Comparison of ENCODE assay signal across 1 fruit fly cellular context in the genomic region with DNA sequence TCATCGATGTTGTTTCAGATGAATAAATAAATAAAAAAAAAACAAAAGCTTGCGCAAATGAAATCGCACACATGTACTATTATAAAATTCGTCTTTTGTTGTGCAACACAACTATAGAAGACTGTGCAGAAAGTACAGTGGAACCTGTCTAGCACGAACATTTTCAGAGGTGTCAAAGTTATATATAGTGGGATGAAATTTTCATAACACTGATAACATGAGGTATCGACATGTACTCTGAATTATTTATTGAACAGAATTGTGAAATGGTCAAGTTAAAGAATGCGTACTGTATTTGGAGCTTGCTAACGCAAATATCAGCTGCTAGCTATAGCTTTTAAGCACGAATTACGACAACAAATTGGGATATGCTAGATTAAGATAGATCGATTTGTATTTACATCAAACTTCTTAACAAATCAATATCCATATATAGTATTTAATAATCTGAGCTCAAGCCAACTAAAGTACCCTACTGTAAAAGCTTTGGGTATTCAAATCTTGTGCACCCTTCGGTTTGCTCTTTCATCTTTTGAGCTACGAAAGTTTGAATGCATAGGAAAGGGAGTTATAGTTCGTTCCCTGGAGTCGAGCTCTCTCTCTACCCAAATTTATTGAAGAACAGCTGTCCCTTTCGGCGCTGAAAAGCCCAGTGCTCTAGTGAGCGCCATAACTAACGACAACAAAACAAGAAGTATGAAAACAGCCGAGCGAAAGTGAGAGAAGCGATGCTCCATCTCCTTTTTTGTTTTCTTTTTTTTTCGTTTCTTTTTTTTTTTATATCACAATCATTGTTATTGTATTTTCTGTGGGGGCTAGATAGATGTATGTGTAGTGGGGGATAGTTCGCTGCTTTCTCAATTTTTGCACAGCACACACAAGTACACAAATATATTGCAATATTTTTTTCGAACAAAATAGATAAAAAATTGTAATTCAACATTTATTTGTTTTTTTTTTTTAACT.
TF ChIP-seq lines count a peak whose summit lies in the region.

No protein-coding gene starts in this region.

TF ChIP-seq in whole organism, embryonic, 481 proteins besides CTCF, POLR2A, EP300 and RAD21 (continued from another document and continues in another):
- peak; percentile 72 for TF ChIP-seq CG18262 (tag; optimal IDR thresholded peaks at IDR 0.05; lab: Kevin White, UChicago)
- TF ChIP-seq CG9609 (GFP tag; optimal IDR thresholded peaks at IDR 0.05; lab: Kevin White, UChicago) = peak; percentile 86
- peak; percentile 76 for TF ChIP-seq CG30431 (GFP tag; optimal IDR thresholded peaks at IDR 0.05; lab: Kevin White, UChicago)
- TF ChIP-seq az2 (GFP tag; optimal IDR thresholded peaks at IDR 0.05; lab: Kevin White, UChicago) = peak; percentile 92
- TF ChIP-seq CG7786 (GFP tag; optimal IDR thresholded peaks at IDR 0.05; lab: Kevin White, UChicago) = peak; percentile 88
- peak; percentile 72 for TF ChIP-seq Mes4 (GFP tag; optimal IDR thresholded peaks at IDR 0.05; lab: Kevin White, UChicago)
- peak; percentile 54 for TF ChIP-seq zen (tag; optimal IDR thresholded peaks at IDR 0.05; lab: Kevin White, UChicago)
- TF ChIP-seq tgo (GFP tag; IDR thresholded peaks at IDR 0.05; lab: Robert Waterston, UW) = peak; percentile 92
- peak; percentile 39 for TF ChIP-seq CG3838 (GFP tag; optimal IDR thresholded peaks at IDR 0.05; lab: Kevin White, UChicago)
- TF ChIP-seq oc (tag; optimal IDR thresholded peaks at IDR 0.05; lab: Kevin White, UChicago) = peak; percentile 77
- no peak for TF ChIP-seq tll (GFP tag; optimal IDR thresholded peaks at IDR 0.05; lab: Kevin White, UChicago)
- peak; percentile 64 for TF ChIP-seq kay (GFP tag; optimal IDR thresholded peaks at IDR 0.05; lab: Kevin White, UChicago)
- no peak for TF ChIP-seq pan (optimal IDR thresholded peaks at IDR 0.05; lab: Kevin White, UChicago)
- TF ChIP-seq pan (GFP tag; optimal IDR thresholded peaks at IDR 0.05 in 1 of 2, IDR thresholded peaks at IDR 0.05 in 1 of 2) = peak in 1 of 2 experiments; percentile 94
- peak; percentile 79 for TF ChIP-seq ssp (GFP tag; IDR thresholded peaks at IDR 0.05; lab: Robert Waterston, UW)
- TF ChIP-seq CG4730 (GFP tag; IDR thresholded peaks at IDR 0.05; lab: Robert Waterston, UW) = peak; percentile 78
- TF ChIP-seq br (optimal IDR thresholded peaks at IDR 0.05; lab: Kevin White, UChicago) = no peak
- no peak for TF ChIP-seq ftz-f1 (GFP tag; optimal IDR thresholded peaks at IDR 0.05; lab: Kevin White, UChicago)
- TF ChIP-seq CG2889 (GFP tag; IDR thresholded peaks at IDR 0.05; lab: Robert Waterston, UW) = peak; percentile 89
- peak; percentile 90 for TF ChIP-seq CG12659 (GFP tag; optimal IDR thresholded peaks at IDR 0.05; lab: Kevin White, UChicago)
- no peak for TF ChIP-seq Neu2 (GFP tag; optimal IDR thresholded peaks at IDR 0.05; lab: Kevin White, UChicago; ENCODE audit: borderline replicate concordance)
- TF ChIP-seq CG8290 (GFP tag; optimal IDR thresholded peaks at IDR 0.05; lab: Kevin White, UChicago) = no peak
- TF ChIP-seq CG8290 (tag; optimal IDR thresholded peaks at IDR 0.05; lab: Kevin White, UChicago) = peak in 1 of 2 experiments; percentile 99
- TF ChIP-seq CG3995 (GFP tag; optimal IDR thresholded peaks at IDR 0.05; lab: Kevin White, UChicago) = peak; percentile 74
- TF ChIP-seq CG12219 (GFP tag; optimal IDR thresholded peaks at IDR 0.05; lab: Kevin White, UChicago) = peak; percentile 93
- peak; percentile 91 for TF ChIP-seq caup (GFP tag; optimal IDR thresholded peaks at IDR 0.05; lab: Kevin White, UChicago; ENCODE audit: severe bottlenecking)
- peak; percentile 88 for TF ChIP-seq odd (GFP tag; optimal IDR thresholded peaks at IDR 0.05; lab: Kevin White, UChicago)
- peak; percentile 41 for TF ChIP-seq CG30020 (tag; optimal IDR thresholded peaks at IDR 0.05; lab: Kevin White, UChicago)
- TF ChIP-seq sug (tag; optimal IDR thresholded peaks at IDR 0.05; lab: Kevin White, UChicago) = peak; percentile 89
- peak; percentile 75 for TF ChIP-seq gcm2 (GFP tag; optimal IDR thresholded peaks at IDR 0.05; lab: Kevin White, UChicago)
- peak; percentile 81 for TF ChIP-seq MBD-R2 (GFP tag; IDR thresholded peaks at IDR 0.05; lab: Robert Waterston, UW)
- no peak for TF ChIP-seq unc-4 (GFP tag; IDR thresholded peaks at IDR 0.05; lab: Robert Waterston, UW; ENCODE audit: partially characterized antibody)
- TF ChIP-seq Elba2 (GFP tag; optimal IDR thresholded peaks at IDR 0.05; lab: Kevin White, UChicago) = no peak
- peak; percentile 95 for TF ChIP-seq Fer3 (tag; optimal IDR thresholded peaks at IDR 0.05; lab: Kevin White, UChicago)
- TF ChIP-seq sens (GFP tag; lab: Kevin White, UChicago) = peak; percentile 96
- TF ChIP-seq ara (GFP tag; IDR thresholded peaks at IDR 0.05; lab: Robert Waterston, UW) = peak; percentile 82
- peak; percentile 45 for TF ChIP-seq CG10462 (GFP tag; optimal IDR thresholded peaks at IDR 0.05; lab: Kevin White, UChicago)
- TF ChIP-seq peb (GFP tag; IDR thresholded peaks at IDR 0.05; lab: Robert Waterston, UW) = peak; percentile 78
- TF ChIP-seq CG13424 (tag; optimal IDR thresholded peaks at IDR 0.05; lab: Kevin White, UChicago) = peak; percentile 94
- TF ChIP-seq CG18599 (GFP tag; optimal IDR thresholded peaks at IDR 0.05; lab: Kevin White, UChicago) = peak; percentile 91
- TF ChIP-seq CG4707 (GFP tag; optimal IDR thresholded peaks at IDR 0.05; lab: Kevin White, UChicago) = peak; percentile 69
- no peak for TF ChIP-seq CG13287 (GFP tag; IDR thresholded peaks at IDR 0.05; lab: Robert Waterston, UW; ENCODE audit: partially characterized antibody)
- peak; percentile 90 for TF ChIP-seq Fer2 (tag; optimal IDR thresholded peaks at IDR 0.05; lab: Kevin White, UChicago)
- peak; percentile 60; the same call in 2 of the 3 replicates for TF ChIP-seq croc (GFP tag; conservative IDR thresholded peaks at IDR 0.05; lab: Robert Waterston, UW)
- peak; percentile 96 for TF ChIP-seq Ada2b (GFP tag; IDR thresholded peaks at IDR 0.05; lab: Robert Waterston, UW)
- peak; percentile 79 for TF ChIP-seq jing (GFP tag; optimal IDR thresholded peaks at IDR 0.05; lab: Kevin White, UChicago)
- no peak for TF ChIP-seq Hr39 (optimal IDR thresholded peaks at IDR 0.05; lab: Kevin White, UChicago)
- peak; percentile 80 for TF ChIP-seq danr (GFP tag; IDR thresholded peaks at IDR 0.05; lab: Robert Waterston, UW)
- TF ChIP-seq Abd-B (GFP tag; optimal IDR thresholded peaks at IDR 0.05; lab: Kevin White, UChicago) = peak; percentile 78
- TF ChIP-seq pho (GFP tag; optimal IDR thresholded peaks at IDR 0.05; lab: Kevin White, UChicago) = peak; percentile 89
- peak; percentile 68 for TF ChIP-seq CG10267 (tag; optimal IDR thresholded peaks at IDR 0.05; lab: Kevin White, UChicago)
- TF ChIP-seq tx (GFP tag; optimal IDR thresholded peaks at IDR 0.05; lab: Kevin White, UChicago) = peak; percentile 86
- peak; percentile 67 for TF ChIP-seq CG7928 (GFP tag; optimal IDR thresholded peaks at IDR 0.05; lab: Kevin White, UChicago)
- TF ChIP-seq D19B (GFP tag; optimal IDR thresholded peaks at IDR 0.05; lab: Kevin White, UChicago) = peak; percentile 80
- no peak for TF ChIP-seq gfzf (GFP tag; optimal IDR thresholded peaks at IDR 0.05; lab: Kevin White, UChicago)
- peak; percentile 92 for TF ChIP-seq E2f1 (GFP tag; IDR thresholded peaks at IDR 0.05; lab: Robert Waterston, UW)
- TF ChIP-seq stc (GFP tag; IDR thresholded peaks at IDR 0.05; lab: Robert Waterston, UW) = peak; percentile 84
- TF ChIP-seq CG10565 (GFP tag; optimal IDR thresholded peaks at IDR 0.05; lab: Kevin White, UChicago) = peak; percentile 59
- TF ChIP-seq lola (GFP tag; optimal IDR thresholded peaks at IDR 0.05; lab: Kevin White, UChicago) = no peak
- TF ChIP-seq CG32772 (GFP tag; IDR thresholded peaks at IDR 0.05; lab: Robert Waterston, UW) = peak; percentile 86
- TF ChIP-seq ems (GFP tag; optimal IDR thresholded peaks at IDR 0.05; lab: Kevin White, UChicago) = peak; percentile 83
- TF ChIP-seq tup (GFP tag; optimal IDR thresholded peaks at IDR 0.05; lab: Kevin White, UChicago) = peak; percentile 30
- TF ChIP-seq CG11723 (GFP tag; optimal IDR thresholded peaks at IDR 0.05; lab: Kevin White, UChicago) = peak; percentile 84
- TF ChIP-seq CG7987 (GFP tag; optimal IDR thresholded peaks at IDR 0.05; lab: Kevin White, UChicago) = peak; percentile 74
- TF ChIP-seq NC2α (GFP tag; optimal IDR thresholded peaks at IDR 0.05; lab: Kevin White, UChicago) = peak; percentile 54
- TF ChIP-seq CG1792 (GFP tag; optimal IDR thresholded peaks at IDR 0.05; lab: Kevin White, UChicago) = peak; percentile 85
- peak; percentile 85 for TF ChIP-seq CG12299 (tag; optimal IDR thresholded peaks at IDR 0.05; lab: Kevin White, UChicago)
- TF ChIP-seq CG33213 (GFP tag; optimal IDR thresholded peaks at IDR 0.05; lab: Kevin White, UChicago) = peak; percentile 89
- peak; percentile 82 for TF ChIP-seq so (GFP tag; IDR thresholded peaks at IDR 0.05; lab: Robert Waterston, UW)
- peak; percentile 75 for TF ChIP-seq CG7357 (GFP tag; IDR thresholded peaks at IDR 0.05; lab: Robert Waterston, UW)
- peak; percentile 80 for TF ChIP-seq ab (GFP tag; optimal IDR thresholded peaks at IDR 0.05; lab: Kevin White, UChicago)
- peak; percentile 46 for TF ChIP-seq YL-1 (GFP tag; optimal IDR thresholded peaks at IDR 0.05; lab: Kevin White, UChicago)
- no peak for TF ChIP-seq Bgb (GFP tag; IDR thresholded peaks at IDR 0.05; lab: Robert Waterston, UW; ENCODE audit: partially characterized antibody)
- TF ChIP-seq CG10979 (tag; optimal IDR thresholded peaks at IDR 0.05; lab: Kevin White, UChicago) = peak; percentile 72
- TF ChIP-seq chn (GFP tag; optimal IDR thresholded peaks at IDR 0.05; lab: Kevin White, UChicago) = peak; percentile 77
- TF ChIP-seq CG2678 (tag; optimal IDR thresholded peaks at IDR 0.05; lab: Kevin White, UChicago) = peak; percentile 94
- TF ChIP-seq CG12744 (GFP tag; optimal IDR thresholded peaks at IDR 0.05; lab: Kevin White, UChicago) = peak; percentile 88
- TF ChIP-seq CG9876 (GFP tag; optimal IDR thresholded peaks at IDR 0.05; lab: Kevin White, UChicago) = peak; percentile 67
- TF ChIP-seq pfk (GFP tag; optimal IDR thresholded peaks at IDR 0.05; lab: Kevin White, UChicago) = peak; percentile 29
- TF ChIP-seq al (GFP tag; IDR thresholded peaks at IDR 0.05; lab: Robert Waterston, UW) = peak; percentile 80
- TF ChIP-seq CG15011 (GFP tag; optimal IDR thresholded peaks at IDR 0.05; lab: Kevin White, UChicago) = peak; percentile 81
- TF ChIP-seq Dbx (GFP tag; IDR thresholded peaks at IDR 0.05; lab: Robert Waterston, UW) = peak; percentile 87
- TF ChIP-seq wor (GFP tag; IDR thresholded peaks at IDR 0.05; lab: Robert Waterston, UW) = peak; percentile 73
- peak in 1 of 2 experiments; percentile 44 for TF ChIP-seq Hr78 (GFP tag; optimal IDR thresholded peaks at IDR 0.05; lab: Kevin White, UChicago)
- peak; percentile 91 for TF ChIP-seq CG3847 (GFP tag; IDR thresholded peaks at IDR 0.05; lab: Robert Waterston, UW)
- peak; percentile 85 for TF ChIP-seq CG14050 (GFP tag; IDR thresholded peaks at IDR 0.05; lab: Robert Waterston, UW)
- peak; percentile 80 for TF ChIP-seq CG9727 (GFP tag; optimal IDR thresholded peaks at IDR 0.05; lab: Kevin White, UChicago)
- peak; percentile 64 for TF ChIP-seq p53 (GFP tag; optimal IDR thresholded peaks at IDR 0.05; lab: Kevin White, UChicago)
- TF ChIP-seq CG18619 (GFP tag; optimal IDR thresholded peaks at IDR 0.05; lab: Kevin White, UChicago) = peak; percentile 89
- TF ChIP-seq CG30403 (GFP tag; optimal IDR thresholded peaks at IDR 0.05; lab: Kevin White, UChicago) = peak; percentile 90
- TF ChIP-seq CG4854 (GFP tag; optimal IDR thresholded peaks at IDR 0.05; lab: Kevin White, UChicago) = peak; percentile 85
- peak; percentile 62 for TF ChIP-seq CG6254 (GFP tag; optimal IDR thresholded peaks at IDR 0.05; lab: Kevin White, UChicago)
- TF ChIP-seq insv (GFP tag; optimal IDR thresholded peaks at IDR 0.05; lab: Kevin White, UChicago) = peak in 1 of 2 experiments; percentile 54
- TF ChIP-seq Adf1 (GFP tag; IDR thresholded peaks at IDR 0.05; lab: Robert Waterston, UW) = peak; percentile 37; the same call in 1 of the 2 replicates
- peak; percentile 82 for TF ChIP-seq salm (tag; optimal IDR thresholded peaks at IDR 0.05; lab: Kevin White, UChicago)
- peak; percentile 78 for TF ChIP-seq CG2712 (tag; optimal IDR thresholded peaks at IDR 0.05; lab: Kevin White, UChicago)
- TF ChIP-seq D (optimal IDR thresholded peaks at IDR 0.05; lab: Kevin White, UChicago) = no peak
- TF ChIP-seq D (GFP tag; optimal IDR thresholded peaks at IDR 0.05; lab: Kevin White, UChicago) = peak; percentile 72
- peak; percentile 82 for TF ChIP-seq CG4328 (GFP tag; optimal IDR thresholded peaks at IDR 0.05; lab: Kevin White, UChicago)
- no peak for TF ChIP-seq CG16813 (GFP tag; IDR thresholded peaks at IDR 0.05; lab: Robert Waterston, UW; ENCODE audit: partially characterized antibody)
- peak; percentile 85 for TF ChIP-seq CG17568 (GFP tag; optimal IDR thresholded peaks at IDR 0.05; lab: Kevin White, UChicago)
- TF ChIP-seq Sin3A (optimal IDR thresholded peaks at IDR 0.05; lab: Kevin White, UChicago) = no peak
- no peak for TF ChIP-seq HLH4C (GFP tag; IDR thresholded peaks at IDR 0.05; lab: Robert Waterston, UW; ENCODE audit: partially characterized antibody)
- TF ChIP-seq esg (GFP tag; conservative IDR thresholded peaks at IDR 0.05; lab: Robert Waterston, UW) = peak; percentile 91
- TF ChIP-seq fd102C (GFP tag; optimal IDR thresholded peaks at IDR 0.05; lab: Kevin White, UChicago) = no peak
- peak; percentile 95 for TF ChIP-seq disco-r (GFP tag; optimal IDR thresholded peaks at IDR 0.05; lab: Kevin White, UChicago)
- TF ChIP-seq Lpt (GFP tag; optimal IDR thresholded peaks at IDR 0.05; lab: Kevin White, UChicago) = no peak
- TF ChIP-seq CG15696 (tag; optimal IDR thresholded peaks at IDR 0.05; lab: Kevin White, UChicago) = peak; percentile 62
- TF ChIP-seq CG4424 (GFP tag; optimal IDR thresholded peaks at IDR 0.05; lab: Kevin White, UChicago) = peak; percentile 87
- peak; percentile 94 for TF ChIP-seq CG14441 (GFP tag; IDR thresholded peaks at IDR 0.05; lab: Robert Waterston, UW)
- peak; percentile 83 for TF ChIP-seq CG7556 (GFP tag; optimal IDR thresholded peaks at IDR 0.05; lab: Kevin White, UChicago)
- peak; percentile 84 for TF ChIP-seq Camta (GFP tag; optimal IDR thresholded peaks at IDR 0.05; lab: Kevin White, UChicago)
- no peak for TF ChIP-seq cg (GFP tag; optimal IDR thresholded peaks at IDR 0.05; lab: Kevin White, UChicago)
- peak; percentile 88 for TF ChIP-seq Drgx (GFP tag; IDR thresholded peaks at IDR 0.05; lab: Robert Waterston, UW)
- peak; percentile 86 for TF ChIP-seq pb (GFP tag; optimal IDR thresholded peaks at IDR 0.05; lab: Kevin White, UChicago)
- peak; percentile 85 for TF ChIP-seq CG11085 (GFP tag; IDR thresholded peaks at IDR 0.05; lab: Robert Waterston, UW)
- no peak for TF ChIP-seq sim (GFP tag; IDR thresholded peaks at IDR 0.05; lab: Robert Waterston, UW)
- peak; percentile 92 for TF ChIP-seq Aef1 (GFP tag; IDR thresholded peaks at IDR 0.05; lab: Robert Waterston, UW)
- TF ChIP-seq Eip74EF (GFP tag; optimal IDR thresholded peaks at IDR 0.05; lab: Kevin White, UChicago) = peak in 1 of 2 experiments; percentile 78
